Fruit fly (Drosophila melanogaster) S2 (cell line): ENCODE data around the gene Cyp4d2.

ENCODE experiments used
- CG8478 ChIP-seq: fragments of >200 bp; optimal IDR thresholded peaks from 2 replicates; lab custom pipeline; 2018
- CTCF ChIP-seq, 2 experiments: fragments of >200 bp; optimal IDR thresholded peaks; 2 replicates each; lab custom pipeline; 2018

DNA sequence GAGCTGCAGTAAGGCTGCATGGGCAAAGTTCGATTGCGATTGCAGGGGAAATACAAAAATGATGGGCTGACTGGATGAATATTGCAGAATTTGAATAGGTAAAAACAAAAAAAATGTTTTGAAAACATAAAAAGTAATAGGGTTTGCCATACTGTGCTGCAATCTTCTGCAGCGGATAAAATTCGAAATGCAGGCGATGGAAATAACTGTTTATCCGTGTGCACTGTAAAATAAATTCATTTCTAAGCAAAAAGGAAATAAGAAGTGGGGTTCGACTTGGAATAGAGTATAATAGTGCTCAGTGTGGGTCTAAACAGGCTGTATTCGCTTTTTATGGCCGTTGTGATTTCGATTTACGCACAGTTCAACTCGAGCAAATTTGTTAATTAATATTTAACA is 18.0 kb downstream of the Cyp4d2 start, which contains the start of gene CG14053:
- no peak for TF ChIP-seq CG8478 (lab: Kevin White, UChicago)
- TF ChIP-seq CTCF (optimal IDR thresholded peaks at IDR 0.05; lab: Kevin White, UChicago): no peak
